Fruit fly (Drosophila melanogaster) S2 (cell line): ENCODE measurements around the gene CG5217.

Experiments used
- CG8478 ChIP-seq: fragments of >200 bp; optimal IDR thresholded peaks from 2 replicates; lab custom pipeline; 2018
- CTCF ChIP-seq, 2 experiments: fragments of >200 bp; optimal IDR thresholded peaks; 2 replicates each; lab custom pipeline; 2018

- no peak for TF ChIP-seq CTCF (optimal IDR thresholded peaks at IDR 0.05; lab: Kevin White, UChicago)
- TF ChIP-seq CG8478: no peak
Measured at dm6 chr3R:19297595-19297994, 49.7 kb upstream of the CG5217 start, which contains the start of gene CG44174.
